Worm (Caenorhabditis elegans): ENCODE measurements around the gene nhx-5.

DNA sequence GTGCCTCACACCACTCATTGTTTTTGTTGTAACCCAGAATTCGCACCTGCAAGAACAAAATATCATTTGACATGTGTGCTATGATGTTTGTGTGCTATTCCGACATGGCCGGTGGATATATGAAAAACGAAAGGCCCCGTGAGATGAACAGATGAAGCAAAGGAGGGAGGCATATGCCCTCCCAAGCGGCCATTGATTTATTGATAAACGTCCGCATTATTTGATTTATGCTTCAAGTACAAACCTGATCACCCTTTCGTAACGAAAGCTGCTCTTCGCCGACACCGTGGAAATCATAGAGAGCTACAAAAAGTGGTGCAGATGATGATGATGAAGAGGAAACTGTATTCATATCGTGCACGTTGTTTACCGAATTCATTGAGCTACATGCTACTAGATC lies 35.6 kb downstream of the nhx-5 start:
- no peak for TF ChIP-seq lin-39 (tag; optimal IDR thresholded peaks at IDR 0.05)
- TF ChIP-seq unc-62 (GFP tag; optimal IDR thresholded peaks at IDR 0.05): no peak
- no peak for TF ChIP-seq elt-3 (tag; optimal IDR thresholded peaks at IDR 0.05)
- TF ChIP-seq fkh-10 (GFP tag; optimal IDR thresholded peaks at IDR 0.05): no peak
- TF ChIP-seq unc-39 (tag; optimal IDR thresholded peaks at IDR 0.05): no peak
- TF ChIP-seq ztf-11 (tag; optimal IDR thresholded peaks at IDR 0.05): no peak
- no peak for TF ChIP-seq nfya-1 (tag; optimal IDR thresholded peaks at IDR 0.05; ENCODE audit: insufficient read depth)
- TF ChIP-seq nhr-77 (tag; optimal IDR thresholded peaks at IDR 0.05): no peak
- TF ChIP-seq zag-1 (tag; optimal IDR thresholded peaks at IDR 0.05): no peak
- TF ChIP-seq nhr-11 (tag; optimal IDR thresholded peaks at IDR 0.05): no peak
- TF ChIP-seq aly-2 (tag; optimal IDR thresholded peaks at IDR 0.05): no peak
- TF ChIP-seq ceh-82 (tag; optimal IDR thresholded peaks at IDR 0.05): no peak
- TF ChIP-seq ama-1 (optimal IDR thresholded peaks at IDR 0.05): no peak
- no peak for TF ChIP-seq ceh-16 (tag; optimal IDR thresholded peaks at IDR 0.05)
